Fruit fly (Drosophila melanogaster) whole organism, embryonic: Measurements from ENCODE around the gene gl.

Experiments used
- Abd-B ChIP-seq: fragments of 200-800 bp; sonication (Bioruptor generic); optimal IDR thresholded peaks from 2 replicates; lab custom pipeline; 2018; ENCODE audit warnings: missing biosample characterization, mild to moderate bottlenecking, missing genetic modification characterization, moderate library complexity
- Bgb ChIP-seq: fragments of 200-800 bp; sonication (Bioruptor generic); IDR thresholded peaks from 2 replicates; pipeline ENCODE4 v1.3.6; 2022; ENCODE audit warnings: missing biosample characterization, missing genetic modification characterization; ENCODE audit not compliant: partially characterized antibody
- CG1024 ChIP-seq: fragments of 200-800 bp; sonication (Bioruptor generic); IDR thresholded peaks from 2 replicates; pipeline ENCODE4 v1.3.6; 2022; ENCODE audit warnings: missing biosample characterization, missing genetic modification characterization
- CG10431 ChIP-seq: fragments of 200-800 bp; sonication (Bioruptor generic); optimal IDR thresholded peaks from 3 replicates; lab custom pipeline; 2018; ENCODE audit warnings: missing biosample characterization, mild to moderate bottlenecking, missing genetic modification characterization
- CG11398 ChIP-seq: fragments of 200-800 bp; sonication (Bioruptor generic); optimal IDR thresholded peaks from 2 replicates; lab custom pipeline; 2016; ENCODE audit warnings: missing biosample characterization, missing genetic modification characterization
- CG11560 ChIP-seq: fragments of 200-800 bp; sonication (Bioruptor generic); IDR thresholded peaks from 3 replicates; pipeline ENCODE4 v1.3.6; 2022; ENCODE audit warnings: missing biosample characterization, missing genetic modification characterization
- CG12155 ChIP-seq: fragments of 200-800 bp; sonication (Bioruptor generic); optimal IDR thresholded peaks from 3 replicates; lab custom pipeline; 2016; ENCODE audit warnings: missing biosample characterization, missing genetic modification characterization
- CG12659 ChIP-seq: fragments of 200-800 bp; sonication (Bioruptor generic); optimal IDR thresholded peaks from 3 replicates; lab custom pipeline; 2017; ENCODE audit warnings: mild to moderate bottlenecking, missing biosample characterization, missing genetic modification reagents, missing genetic modification characterization
- CG12744 ChIP-seq: fragments of 200-800 bp; sonication (Bioruptor generic); optimal IDR thresholded peaks from 2 replicates; lab custom pipeline; 2016; ENCODE audit warnings: missing biosample characterization, missing genetic modification characterization
- CG17359 ChIP-seq: fragments of 200-800 bp; sonication (Bioruptor generic); optimal IDR thresholded peaks from 3 replicates; lab custom pipeline; 2018; ENCODE audit warnings: missing biosample characterization, mild to moderate bottlenecking, missing genetic modification characterization, moderate library complexity
- CG2116 ChIP-seq: fragments of 200-800 bp; sonication (Bioruptor generic); optimal IDR thresholded peaks from 3 replicates; lab custom pipeline; 2018; ENCODE audit warnings: missing biosample characterization, mild to moderate bottlenecking, missing genetic modification characterization
- CG30431 ChIP-seq: fragments of 200-800 bp; sonication (Bioruptor generic); optimal IDR thresholded peaks from 2 replicates; lab custom pipeline; 2017; ENCODE audit warnings: missing biosample characterization, missing genetic modification characterization
- CG31365 ChIP-seq: fragments of 200-800 bp; sonication (Bioruptor generic); optimal IDR thresholded peaks from 2 replicates; lab custom pipeline; 2018; ENCODE audit warnings: missing biosample characterization, mild to moderate bottlenecking, missing genetic modification characterization
- CG32532 ChIP-seq: fragments of 200-800 bp; sonication (Bioruptor generic); IDR thresholded peaks from 2 replicates; pipeline ENCODE4 v1.3.6; 2022; ENCODE audit warnings: missing biosample characterization, missing genetic modification characterization
- CG34422 ChIP-seq: fragments of 200-800 bp; sonication (Bioruptor generic); IDR thresholded peaks from 3 replicates; pipeline ENCODE4 v1.3.6; 2022; ENCODE audit warnings: missing biosample characterization, missing genetic modification characterization
- CG42726 ChIP-seq: fragments of 200-800 bp; sonication (Bioruptor generic); IDR thresholded peaks from 2 replicates; pipeline ENCODE4 v1.3.6; 2022; ENCODE audit warnings: missing biosample characterization, missing genetic modification characterization; ENCODE audit not compliant: partially characterized antibody
- CG5245 ChIP-seq: fragments of 200-800 bp; sonication (Bioruptor generic); optimal IDR thresholded peaks from 3 replicates; lab custom pipeline; 2016; ENCODE audit warnings: missing biosample characterization, missing genetic modification characterization
- CG6272 ChIP-seq: fragments of 200-800 bp; sonication (Bioruptor generic); IDR thresholded peaks from 2 replicates; pipeline ENCODE4 v1.3.6; 2022; ENCODE audit warnings: missing biosample characterization, missing genetic modification characterization
- CG6683 ChIP-seq: fragments of 200-800 bp; sonication (Bioruptor generic); optimal IDR thresholded peaks from 2 replicates; lab custom pipeline; 2017; ENCODE audit warnings: missing biosample characterization, mild to moderate bottlenecking, missing genetic modification characterization, missing genetic modification reagents
- CG7745 ChIP-seq: fragments of 200-800 bp; sonication (Bioruptor generic); optimal IDR thresholded peaks from 2 replicates; lab custom pipeline; 2018; ENCODE audit warnings: missing biosample characterization, mild to moderate bottlenecking, missing genetic modification characterization, moderate library complexity
- CG7786 ChIP-seq: fragments of 200-800 bp; sonication (Bioruptor generic); optimal IDR thresholded peaks from 2 replicates; lab custom pipeline; 2016; ENCODE audit warnings: missing biosample characterization, missing genetic modification characterization
- CG8388 ChIP-seq: fragments of 200-800 bp; sonication (Bioruptor generic); optimal IDR thresholded peaks from 2 replicates; lab custom pipeline; 2019; ENCODE audit warnings: missing biosample characterization, mild to moderate bottlenecking, missing genetic modification characterization, moderate library complexity
- CG9876 ChIP-seq: fragments of 200-800 bp; sonication (Bioruptor generic); optimal IDR thresholded peaks from 2 replicates; lab custom pipeline; 2016; ENCODE audit warnings: missing biosample characterization, missing genetic modification characterization
- Chrac-16 ChIP-seq: fragments of 200-800 bp; sonication (Bioruptor generic); optimal IDR thresholded peaks from 3 replicates; lab custom pipeline; 2016; ENCODE audit warnings: missing biosample characterization, missing genetic modification characterization
- E2f2 ChIP-seq: fragments of 200-800 bp; sonication (Bioruptor generic); IDR thresholded peaks from 2 replicates; pipeline ENCODE4 v1.3.6; 2022; ENCODE audit warnings: missing biosample characterization, missing genetic modification characterization
- ERR ChIP-seq: fragments of 200-800 bp; sonication (Bioruptor generic); optimal IDR thresholded peaks from 2 replicates; lab custom pipeline; 2016; ENCODE audit warnings: missing biosample characterization, missing genetic modification characterization
- Gug ChIP-seq: fragments of 200-800 bp; sonication (Bioruptor generic); IDR thresholded peaks from 4 replicates; pipeline ENCODE4 v1.3.6; 2022; ENCODE audit warnings: missing biosample characterization, missing genetic modification characterization
- HmgD ChIP-seq: fragments of 200-800 bp; sonication (Bioruptor generic); optimal IDR thresholded peaks from 3 replicates; lab custom pipeline; 2016; ENCODE audit warnings: missing biosample characterization, missing genetic modification characterization
- Ptx1 ChIP-seq: fragments of 200-800 bp; sonication (Bioruptor generic); IDR thresholded peaks from 2 replicates; pipeline ENCODE4 v1.3.6; 2022; ENCODE audit warnings: missing biosample characterization, missing genetic modification characterization
- Sin3A ChIP-seq: fragments of >200 bp; optimal IDR thresholded peaks from 2 replicates; lab custom pipeline; 2018
- Sry-β ChIP-seq: fragments of 200-800 bp; sonication (Bioruptor generic); optimal IDR thresholded peaks from 2 replicates; lab custom pipeline; 2018; ENCODE audit warnings: missing biosample characterization, mild to moderate bottlenecking, missing genetic modification characterization, moderate library complexity
- ara ChIP-seq: fragments of 200-800 bp; sonication (Bioruptor generic); IDR thresholded peaks from 2 replicates; pipeline ENCODE4 v1.3.6; 2022; ENCODE audit warnings: missing biosample characterization, missing genetic modification characterization
- ase ChIP-seq: fragments of 200-800 bp; sonication (Bioruptor generic); IDR thresholded peaks from 3 replicates; pipeline ENCODE4 v1.3.6; 2022; ENCODE audit warnings: missing biosample characterization, missing genetic modification characterization
- bsh ChIP-seq, 2 experiments: fragments of 200-800 bp; sonication (Bioruptor generic); optimal IDR thresholded peaks; 2 replicates each; lab custom pipeline; 2017 to 2018; ENCODE audit warnings: mild to moderate bottlenecking in 2 of 2, missing biosample characterization in 2 of 2, missing genetic modification characterization in 2 of 2, moderate library complexity in 1 of 2
- ci ChIP-seq: fragments of 200-800 bp; sonication (Bioruptor generic); IDR thresholded peaks from 3 replicates; pipeline ENCODE4 v1.3.6; 2022; ENCODE audit warnings: missing biosample characterization, missing genetic modification characterization
- dm ChIP-seq: fragments of 200-800 bp; sonication (Bioruptor generic); optimal IDR thresholded peaks from 3 replicates; lab custom pipeline; 2016; ENCODE audit warnings: missing biosample characterization, missing genetic modification characterization
- dmrt99B ChIP-seq: fragments of 200-800 bp; sonication (Bioruptor generic); optimal IDR thresholded peaks from 2 replicates; lab custom pipeline; 2018; ENCODE audit warnings: missing biosample characterization, mild to moderate bottlenecking, missing genetic modification characterization, moderate library complexity
- fd102C ChIP-seq: fragments of 200-800 bp; sonication (Bioruptor generic); optimal IDR thresholded peaks from 2 replicates; lab custom pipeline; 2018; ENCODE audit warnings: missing biosample characterization, mild to moderate bottlenecking, missing genetic modification characterization, moderate library complexity
- gfzf ChIP-seq: fragments of 200-800 bp; sonication (Bioruptor generic); optimal IDR thresholded peaks from 2 replicates; lab custom pipeline; 2016; ENCODE audit warnings: missing biosample characterization, mild to moderate bottlenecking, missing genetic modification characterization, moderate library complexity
- hkb ChIP-seq, 2 experiments: fragments of 200-800 bp in 1 of 2; fragments of >200 bp in 1 of 2; sonication (Bioruptor generic) in 1 of 2; IDR thresholded peaks in 1 of 2; optimal IDR thresholded peaks in 1 of 2; 2 replicates each; pipeline versions ENCODE4 v1.3.6 to Lab custom; 2017 to 2022; ENCODE audit warnings: missing biosample characterization in 1 of 2, missing genetic modification characterization in 1 of 2
- lola ChIP-seq, 3 experiments: fragments of >200 bp in 2 of 3; fragments of 200-800 bp in 1 of 3; sonication (Bioruptor generic) in 1 of 3; optimal IDR thresholded peaks; 2 replicates each; lab custom pipeline; 2017 to 2019; ENCODE audit warnings: missing biosample characterization in 3 of 3, missing genetic modification characterization in 3 of 3, mild to moderate bottlenecking in 1 of 3, moderate library complexity in 1 of 3
- pita ChIP-seq: fragments of 200-800 bp; sonication (Bioruptor generic); optimal IDR thresholded peaks from 2 replicates; lab custom pipeline; 2017; ENCODE audit warnings: missing biosample characterization, mild to moderate bottlenecking, missing genetic modification characterization
- pros ChIP-seq: fragments of 200-800 bp; sonication (Bioruptor generic); optimal IDR thresholded peaks from 3 replicates; lab custom pipeline; 2019; ENCODE audit warnings: missing biosample characterization, mild to moderate bottlenecking, missing genetic modification characterization, moderate library complexity
- schlank ChIP-seq: fragments of 200-800 bp; sonication (Bioruptor generic); optimal IDR thresholded peaks from 2 replicates; lab custom pipeline; 2018; ENCODE audit warnings: missing biosample characterization, mild to moderate bottlenecking, missing genetic modification characterization
- shn ChIP-seq: fragments of 200-800 bp; sonication (Bioruptor generic); optimal IDR thresholded peaks from 3 replicates; lab custom pipeline; 2016; ENCODE audit warnings: missing biosample characterization, missing genetic modification characterization
- slou ChIP-seq: fragments of 200-800 bp; sonication (Bioruptor generic); optimal IDR thresholded peaks from 3 replicates; lab custom pipeline; 2016; ENCODE audit warnings: missing biosample characterization, missing genetic modification characterization
- sna ChIP-seq: fragments of 200-800 bp; sonication (Bioruptor generic); IDR thresholded peaks from 2 replicates; pipeline ENCODE4 v1.3.6; 2022; ENCODE audit warnings: missing biosample characterization, missing genetic modification characterization; ENCODE audit not compliant: partially characterized antibody
- toy ChIP-seq: fragments of 200-800 bp; sonication (Bioruptor generic); IDR thresholded peaks from 2 replicates; pipeline ENCODE4 v1.3.6; 2022; ENCODE audit warnings: missing biosample characterization, missing genetic modification characterization
- vfl ChIP-seq: fragments of 200-800 bp; sonication (Bioruptor generic); optimal IDR thresholded peaks from 2 replicates; lab custom pipeline; 2016; ENCODE audit warnings: missing biosample characterization, missing genetic modification characterization

Gene gl

dm6 chr3R:18398954-18399697 is 26.6 kb upstream of the gl start, which contains the start of gene Vha100-2 (continued):
- TF ChIP-seq sna (GFP tag; lab: Robert Waterston, UW) (no peak), gfzf (GFP tag; lab: Kevin White, UChicago) (peak; percentile 91), CG12744 (GFP tag; lab: Kevin White, UChicago) (no peak), CG8388 (GFP tag; lab: Kevin White, UChicago) (no peak), E2f2 (GFP tag; lab: Robert Waterston, UW) (peak; percentile 67), dm (GFP tag; lab: Kevin White, UChicago) (no peak), dmrt99B (tag; lab: Kevin White, UChicago) (no peak), CG10431 (GFP tag; lab: Kevin White, UChicago) (no peak), ERR (no peak), schlank (tag; lab: Kevin White, UChicago) (no peak), ara (GFP tag; lab: Robert Waterston, UW) (no peak), HmgD (GFP tag; lab: Kevin White, UChicago) (peak; percentile 3), CG30431 (no peak), pita (no peak), CG42726 (peak; percentile 26; the same call in 1 of the 2 replicates), Sin3A (lab: Kevin White, UChicago) (peak; percentile 52), CG12659 (GFP tag; lab: Kevin White, UChicago) (peak; percentile 61), bsh (GFP tag; optimal IDR thresholded peaks at IDR 0.05; lab: Kevin White, UChicago) (peak in 1 of 2 experiments; percentile 4), CG32532 (peak; percentile 80), CG7786 (GFP tag; lab: Kevin White, UChicago) (no peak), CG1024 (GFP tag; lab: Robert Waterston, UW) (peak; percentile 13; the same call in 1 of the 2 replicates), lola (GFP tag; optimal IDR thresholded peaks at IDR 0.05; lab: Kevin White, UChicago) (no peak), vfl (GFP tag; lab: Kevin White, UChicago) (peak; percentile 17), CG34422 (GFP tag; lab: Robert Waterston, UW) (peak; percentile 42; the same call in 2 of the 3 replicates), Sry-β (no peak), shn (GFP tag; lab: Kevin White, UChicago) (no peak), Chrac-16 (GFP tag; lab: Kevin White, UChicago) (no peak), pros (GFP tag; lab: Kevin White, UChicago) (no peak), Abd-B (peak; percentile 16), ase (GFP tag; lab: Robert Waterston, UW) (no peak; the same call in 2 of the 3 replicates), toy (GFP tag; lab: Robert Waterston, UW) (no peak), slou (GFP tag; lab: Kevin White, UChicago) (no peak), CG12155 (peak; percentile 94), CG17359 (tag; lab: Kevin White, UChicago) (peak; percentile 11), CG11398 (GFP tag; lab: Kevin White, UChicago) (no peak), CG7745 (tag; lab: Kevin White, UChicago) (no peak), Bgb (GFP tag; lab: Robert Waterston, UW) (peak; percentile 66), CG11560 (no peak), CG5245 (no peak), CG31365 (no peak), CG9876 (GFP tag; lab: Kevin White, UChicago) (no peak), Ptx1 (GFP tag; lab: Robert Waterston, UW) (0 out of 2 replicates have a peak, but pooled peaks have one; percentile 20), Gug (GFP tag; lab: Robert Waterston, UW) (peak; percentile 33; the same call in 1 of the 4 replicates), hkb (optimal IDR thresholded peaks at IDR 0.05; lab: Kevin White, UChicago) (no peak), hkb (GFP tag; IDR thresholded peaks at IDR 0.05; lab: Robert Waterston, UW) (peak; percentile 53), fd102C (GFP tag; lab: Kevin White, UChicago) (no peak), CG2116 (GFP tag; lab: Kevin White, UChicago) (peak; percentile 20), CG6272 (GFP tag; lab: Robert Waterston, UW) (no peak; the same call in 1 of the 2 replicates), ci (GFP tag; lab: Robert Waterston, UW) (peak; percentile 83), CG6683 (GFP tag; lab: Kevin White, UChicago) (no peak)
